In genomic region chr3L:2152730-2153129, dm6 we compare ENCODE assay signal across 3 fruit fly cellular contexts.
TF ChIP-seq lines count a peak whose summit lies in the region.

No protein-coding gene starts in this region.

TF ChIP-seq in whole organism, embryonic, 481 proteins besides CTCF, POLR2A, EP300 and RAD21 (continued from another document and continues in another):
- TF ChIP-seq mam (GFP tag; optimal IDR thresholded peaks at IDR 0.05; lab: Kevin White, UChicago) = no peak
- peak; percentile 9 for TF ChIP-seq tin (GFP tag; optimal IDR thresholded peaks at IDR 0.05; lab: Kevin White, UChicago)
- no peak for TF ChIP-seq CG5245 (GFP tag; optimal IDR thresholded peaks at IDR 0.05; lab: Kevin White, UChicago)
- TF ChIP-seq maf-S (GFP tag; optimal IDR thresholded peaks at IDR 0.05; lab: Kevin White, UChicago) = no peak
- no peak for TF ChIP-seq CG9876 (GFP tag; optimal IDR thresholded peaks at IDR 0.05; lab: Kevin White, UChicago)
- no peak for TF ChIP-seq peb (GFP tag; IDR thresholded peaks at IDR 0.05; lab: Robert Waterston, UW)
- TF ChIP-seq YL-1 (GFP tag; optimal IDR thresholded peaks at IDR 0.05; lab: Kevin White, UChicago) = no peak
- 0 out of 3 replicates have a peak, but pooled peaks have one; percentile 32 for TF ChIP-seq sr (GFP tag; IDR thresholded peaks at IDR 0.05; lab: Robert Waterston, UW)
- no peak for TF ChIP-seq wek (GFP tag; optimal IDR thresholded peaks at IDR 0.05; lab: Kevin White, UChicago)
- TF ChIP-seq Hr51 (GFP tag; optimal IDR thresholded peaks at IDR 0.05; lab: Kevin White, UChicago) = peak in 1 of 2 experiments; percentile 13
- TF ChIP-seq Hmx (GFP tag; optimal IDR thresholded peaks at IDR 0.05; lab: Kevin White, UChicago) = no peak
- TF ChIP-seq pita (GFP tag; optimal IDR thresholded peaks at IDR 0.05; lab: Kevin White, UChicago) = no peak
- peak; percentile 12 for TF ChIP-seq Abd-B (GFP tag; optimal IDR thresholded peaks at IDR 0.05; lab: Kevin White, UChicago)
- TF ChIP-seq CG8281 (tag; optimal IDR thresholded peaks at IDR 0.05; lab: Kevin White, UChicago) = no peak
- TF ChIP-seq CG11695 (GFP tag; IDR thresholded peaks at IDR 0.05; lab: Robert Waterston, UW) = no peak
- TF ChIP-seq hb (GFP tag; IDR thresholded peaks at IDR 0.05; lab: Robert Waterston, UW; ENCODE audit: partially characterized antibody) = no peak
- no peak for TF ChIP-seq nom (GFP tag; optimal IDR thresholded peaks at IDR 0.05; lab: Kevin White, UChicago)
- no peak for TF ChIP-seq hth (optimal IDR thresholded peaks at IDR 0.05; lab: Kevin White, UChicago)
- no peak for TF ChIP-seq CG7357 (GFP tag; IDR thresholded peaks at IDR 0.05; lab: Robert Waterston, UW)
- no peak for TF ChIP-seq CG17385 (GFP tag; optimal IDR thresholded peaks at IDR 0.05; lab: Kevin White, UChicago)
- TF ChIP-seq sug (tag; optimal IDR thresholded peaks at IDR 0.05; lab: Kevin White, UChicago) = no peak
- TF ChIP-seq ftz-f1 (GFP tag; optimal IDR thresholded peaks at IDR 0.05; lab: Kevin White, UChicago) = peak; percentile 30
- no peak; the same call in 1 of the 2 replicates for TF ChIP-seq CG10366 (GFP tag; IDR thresholded peaks at IDR 0.05; lab: Robert Waterston, UW)
- no peak for TF ChIP-seq CG13624 (GFP tag; optimal IDR thresholded peaks at IDR 0.05; lab: Kevin White, UChicago)
- TF ChIP-seq CG2678 (tag; optimal IDR thresholded peaks at IDR 0.05; lab: Kevin White, UChicago) = no peak
- no peak for TF ChIP-seq HLHmδ (GFP tag; optimal IDR thresholded peaks at IDR 0.05; lab: Kevin White, UChicago)
- TF ChIP-seq Tbp (GFP tag; optimal IDR thresholded peaks at IDR 0.05; lab: Kevin White, UChicago) = no peak
- no peak for TF ChIP-seq CG4617 (GFP tag; optimal IDR thresholded peaks at IDR 0.05; lab: Kevin White, UChicago; ENCODE audit: borderline replicate concordance)
- TF ChIP-seq CG7839 (tag; optimal IDR thresholded peaks at IDR 0.05; lab: Kevin White, UChicago) = peak; percentile 21
- TF ChIP-seq CG16815 (GFP tag; optimal IDR thresholded peaks at IDR 0.05; lab: Kevin White, UChicago) = no peak
- no peak for TF ChIP-seq CG1647 (GFP tag; optimal IDR thresholded peaks at IDR 0.05; lab: Kevin White, UChicago)
- TF ChIP-seq CG13287 (GFP tag; IDR thresholded peaks at IDR 0.05; lab: Robert Waterston, UW; ENCODE audit: partially characterized antibody) = no peak
- TF ChIP-seq gsb (GFP tag; IDR thresholded peaks at IDR 0.05; lab: Robert Waterston, UW) = no peak
- no peak for TF ChIP-seq CG6683 (GFP tag; optimal IDR thresholded peaks at IDR 0.05; lab: Kevin White, UChicago)
- TF ChIP-seq CG1024 (GFP tag; IDR thresholded peaks at IDR 0.05; lab: Robert Waterston, UW) = no peak
- no peak for TF ChIP-seq insv (GFP tag; optimal IDR thresholded peaks at IDR 0.05; lab: Kevin White, UChicago)
- no peak for TF ChIP-seq CG1603 (tag; optimal IDR thresholded peaks at IDR 0.05; lab: Kevin White, UChicago)
- TF ChIP-seq CG2129 (GFP tag; IDR thresholded peaks at IDR 0.05; lab: Robert Waterston, UW; ENCODE audit: partially characterized antibody) = no peak
- TF ChIP-seq CG10543 (GFP tag; optimal IDR thresholded peaks at IDR 0.05; lab: Kevin White, UChicago) = no peak
- no peak for TF ChIP-seq ato (GFP tag; IDR thresholded peaks at IDR 0.05; lab: Robert Waterston, UW; ENCODE audit: partially characterized antibody)
- TF ChIP-seq B-H2 (GFP tag; optimal IDR thresholded peaks at IDR 0.05; lab: Kevin White, UChicago) = no peak
- no peak for TF ChIP-seq CG8359 (GFP tag; optimal IDR thresholded peaks at IDR 0.05; lab: Kevin White, UChicago; ENCODE audit: borderline replicate concordance)
- no peak for TF ChIP-seq org-1 (GFP tag; optimal IDR thresholded peaks at IDR 0.05; lab: Kevin White, UChicago)
- no peak for TF ChIP-seq Ptx1 (GFP tag; IDR thresholded peaks at IDR 0.05; lab: Robert Waterston, UW)
- no peak for TF ChIP-seq CG17829 (tag; optimal IDR thresholded peaks at IDR 0.05; lab: Kevin White, UChicago)

TF ChIP-seq in whole organism, prepupa, 60 proteins besides CTCF, POLR2A, EP300 and RAD21 (continued from another document):
- TF ChIP-seq Sox102F (GFP tag; optimal IDR thresholded peaks at IDR 0.05; lab: Kevin White, UChicago) (peak; percentile 59), CG3919 (GFP tag; optimal IDR thresholded peaks at IDR 0.05; lab: Kevin White, UChicago) (peak; percentile 47), CG11762 (GFP tag; optimal IDR thresholded peaks at IDR 0.05; lab: Kevin White, UChicago; ENCODE audit: insufficient read depth) (no peak), CG6276 (GFP tag; optimal IDR thresholded peaks at IDR 0.05; lab: Kevin White, UChicago) (no peak), spab (GFP tag; optimal IDR thresholded peaks at IDR 0.05; lab: Kevin White, UChicago) (no peak), CG6792 (GFP tag; optimal IDR thresholded peaks at IDR 0.05; lab: Kevin White, UChicago) (peak; percentile 18), Eip78C (GFP tag; lab: Kevin White, UChicago) (peak; percentile 82), dac (GFP tag; optimal IDR thresholded peaks at IDR 0.05; lab: Kevin White, UChicago) (no peak), ss (GFP tag; optimal IDR thresholded peaks at IDR 0.05; lab: Kevin White, UChicago) (no peak), CG3032 (tag; optimal IDR thresholded peaks at IDR 0.05; lab: Kevin White, UChicago) (peak; percentile 32), CG34406 (GFP tag; optimal IDR thresholded peaks at IDR 0.05; lab: Kevin White, UChicago) (peak; percentile 21), Blimp-1 (GFP tag; optimal IDR thresholded peaks at IDR 0.05; lab: Kevin White, UChicago) (no peak), fd59A (GFP tag; optimal IDR thresholded peaks at IDR 0.05; lab: Kevin White, UChicago) (no peak), lz (GFP tag; optimal IDR thresholded peaks at IDR 0.05; lab: Kevin White, UChicago) (peak; percentile 25), Sox14 (GFP tag; optimal IDR thresholded peaks at IDR 0.05; lab: Kevin White, UChicago) (peak; percentile 39), acj6 (GFP tag; optimal IDR thresholded peaks at IDR 0.05; lab: Kevin White, UChicago) (peak; percentile 64), cyc (GFP tag; optimal IDR thresholded peaks at IDR 0.05; lab: Kevin White, UChicago) (peak; percentile 31), net (GFP tag; optimal IDR thresholded peaks at IDR 0.05; lab: Kevin White, UChicago) (peak; percentile 57), esn (GFP tag; optimal IDR thresholded peaks at IDR 0.05; lab: Kevin White, UChicago) (peak; percentile 53), CG10631 (GFP tag; optimal IDR thresholded peaks at IDR 0.05; lab: Kevin White, UChicago) (peak; percentile 43), Sox15 (GFP tag; optimal IDR thresholded peaks at IDR 0.05; lab: Kevin White, UChicago) (peak; percentile 25), CG7368 (GFP tag; optimal IDR thresholded peaks at IDR 0.05; lab: Kevin White, UChicago) (peak; percentile 42), Gug (GFP tag; IDR thresholded peaks at IDR 0.05; lab: Robert Waterston, UW) (no peak), Hr39 (GFP tag; optimal IDR thresholded peaks at IDR 0.05; lab: Kevin White, UChicago) (peak; percentile 55), CG11902 (GFP tag; optimal IDR thresholded peaks at IDR 0.05; lab: Kevin White, UChicago) (peak; percentile 3), CG32006 (GFP tag; optimal IDR thresholded peaks at IDR 0.05; lab: Kevin White, UChicago) (peak; percentile 54), Hr4 (GFP tag; optimal IDR thresholded peaks at IDR 0.05; lab: Kevin White, UChicago) (peak; percentile 46)

TF ChIP-seq in whole organism, wandering third instar larva, 38 proteins besides CTCF, POLR2A, EP300 and RAD21 (continued from another document):
- TF ChIP-seq pan (optimal IDR thresholded peaks at IDR 0.05; lab: Kevin White, UChicago) = no peak
- TF ChIP-seq Vsx2 (GFP tag; optimal IDR thresholded peaks at IDR 0.05; lab: Kevin White, UChicago; ENCODE audit: partially characterized antibody) = no peak
- no peak for TF ChIP-seq CG32264 (GFP tag; optimal IDR thresholded peaks at IDR 0.05; lab: Kevin White, UChicago)
- no peak for TF ChIP-seq dmrt93B (GFP tag; optimal IDR thresholded peaks at IDR 0.05; lab: Kevin White, UChicago)
- no peak for TF ChIP-seq Hr83 (GFP tag; optimal IDR thresholded peaks at IDR 0.05; lab: Kevin White, UChicago; ENCODE audit: poor library complexity, severe bottlenecking)
